Worm (Caenorhabditis elegans) whole organism, mixed stage, embryonic: ENCODE data around the gene Y105C5B.19.

Source experiments
- blmp-1 ChIP-seq: fragments of 150-350 bp; optimal IDR thresholded peaks from 2 replicates; lab custom pipeline; 2014; ENCODE audit warnings: missing biosample characterization, missing genetic modification characterization
- cnd-1 ChIP-seq: fragments of 200-800 bp; sonication (Bioruptor generic); optimal IDR thresholded peaks from 2 replicates; lab custom pipeline; 2018; ENCODE audit warnings: mild to moderate bottlenecking, missing genetic modification characterization, missing compliant biosample characterization
- elt-3 ChIP-seq: fragments of 150-350 bp; optimal IDR thresholded peaks from 2 replicates; lab custom pipeline; 2014; ENCODE audit warnings: missing biosample characterization, missing genetic modification characterization
- ham-2 ChIP-seq: fragments of 200-800 bp; sonication (Bioruptor generic); optimal IDR thresholded peaks from 2 replicates; lab custom pipeline; 2018; ENCODE audit warnings: mild to moderate bottlenecking, missing genetic modification characterization, missing compliant biosample characterization
- lin-13 ChIP-seq: fragments of 150-350 bp; optimal IDR thresholded peaks from 2 replicates; lab custom pipeline; 2014; ENCODE audit warnings: missing biosample characterization, missing genetic modification characterization
- nhr-12 ChIP-seq: fragments of 150-350 bp; optimal IDR thresholded peaks from 2 replicates; lab custom pipeline; 2014; ENCODE audit warnings: missing biosample characterization, missing genetic modification characterization
- nhr-76 ChIP-seq: sonication (generic microtip); optimal IDR thresholded peaks from 2 replicates; lab custom pipeline; 2017; ENCODE audit warnings: missing biosample characterization, missing genetic modification characterization
- pha-4 ChIP-seq: fragments of 150-350 bp; optimal IDR thresholded peaks from 2 replicates; lab custom pipeline; 2018; ENCODE audit warnings: missing biosample characterization, missing genetic modification reagents, missing genetic modification characterization
- sem-2 ChIP-seq: fragments of 200-800 bp; sonication (Bioruptor generic); optimal IDR thresholded peaks from 2 replicates; lab custom pipeline; 2018; ENCODE audit warnings: mild to moderate bottlenecking, missing genetic modification characterization, missing compliant biosample characterization
- sptf-1 ChIP-seq: sonication (generic microtip); optimal IDR thresholded peaks from 2 replicates; lab custom pipeline; 2017; ENCODE audit warnings: mild to moderate bottlenecking, missing genetic modification characterization, moderate library complexity, missing compliant biosample characterization
- unc-62 ChIP-seq: fragments of 150-350 bp; optimal IDR thresholded peaks from 2 replicates; lab custom pipeline; 2014; ENCODE audit warnings: missing biosample characterization, missing genetic modification reagents, missing genetic modification characterization
- ztf-11 ChIP-seq: fragments of 150-350 bp; optimal IDR thresholded peaks from 2 replicates; lab custom pipeline; 2014; ENCODE audit warnings: missing biosample characterization, missing genetic modification characterization

- TF ChIP-seq nhr-76 (tag; lab: Kevin White, UChicago) (no peak), unc-62 (GFP tag; lab: Kevin White, UChicago) (no peak), sptf-1 (tag; lab: Kevin White, UChicago) (no peak), pha-4 (tag; lab: Kevin White, UChicago) (no peak), elt-3 (no peak), nhr-12 (tag; lab: Kevin White, UChicago) (no peak), sem-2 (GFP tag; lab: Kevin White, UChicago) (no peak), blmp-1 (no peak), cnd-1 (tag; lab: Kevin White, UChicago) (no peak), lin-13 (tag; lab: Kevin White, UChicago) (no peak), ztf-11 (tag; lab: Kevin White, UChicago) (no peak), ham-2 (GFP tag; lab: Kevin White, UChicago) (no peak)
Measured at ce11 chrIV:15946507-15946906, 37.3 kb downstream of the Y105C5B.19 start, which contains the start of gene skr-10.
